Fruit fly (Drosophila melanogaster): ENCODE results near the gene CG31975.

The CG31975 gene

DNA sequence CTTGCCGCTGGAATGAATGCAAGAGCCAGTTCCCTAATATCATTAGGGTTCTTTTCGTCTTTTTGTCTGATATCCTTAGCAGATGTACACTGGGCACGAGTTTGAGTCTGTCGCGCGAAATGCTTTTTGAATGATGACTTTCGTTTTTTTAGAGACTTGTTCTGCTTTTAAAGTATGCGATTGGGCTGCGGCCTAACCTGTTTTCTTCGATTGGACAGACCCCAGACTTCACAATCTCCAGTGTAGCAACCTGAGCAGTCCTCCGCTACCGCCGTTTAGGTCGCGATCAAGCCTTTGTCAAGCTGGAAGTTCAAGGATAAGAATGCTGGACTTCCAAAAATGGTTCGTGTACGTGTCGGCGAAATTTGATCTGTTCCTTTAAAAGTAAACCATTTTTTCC lies 52.3 kb downstream of the CG31975 start (continued):
- TF ChIP-seq tio (GFP tag; optimal IDR thresholded peaks at IDR 0.05): no peak
- TF ChIP-seq CG8944 (GFP tag; optimal IDR thresholded peaks at IDR 0.05): no peak
- no peak for TF ChIP-seq Doc3 (GFP tag; IDR thresholded peaks at IDR 0.05; ENCODE audit: partially characterized antibody)
- no peak for TF ChIP-seq B-H2 (GFP tag; optimal IDR thresholded peaks at IDR 0.05)
- no peak for TF ChIP-seq sqz (GFP tag; optimal IDR thresholded peaks at IDR 0.05)
- TF ChIP-seq trh (GFP tag; optimal IDR thresholded peaks at IDR 0.05): no peak
- TF ChIP-seq CG8290 (GFP tag; optimal IDR thresholded peaks at IDR 0.05): no peak
- no peak for TF ChIP-seq CG8290 (tag; optimal IDR thresholded peaks at IDR 0.05)
- no peak for TF ChIP-seq p53 (GFP tag; optimal IDR thresholded peaks at IDR 0.05)
- no peak for TF ChIP-seq CG30020 (tag; optimal IDR thresholded peaks at IDR 0.05)
- no peak for TF ChIP-seq chn (GFP tag; optimal IDR thresholded peaks at IDR 0.05)
- no peak for TF ChIP-seq crol (GFP tag; IDR thresholded peaks at IDR 0.05)
- TF ChIP-seq CG11695 (GFP tag; IDR thresholded peaks at IDR 0.05): no peak
